Worm (Caenorhabditis elegans): ENCODE measurements around the gene F54F12.1.

DNA sequence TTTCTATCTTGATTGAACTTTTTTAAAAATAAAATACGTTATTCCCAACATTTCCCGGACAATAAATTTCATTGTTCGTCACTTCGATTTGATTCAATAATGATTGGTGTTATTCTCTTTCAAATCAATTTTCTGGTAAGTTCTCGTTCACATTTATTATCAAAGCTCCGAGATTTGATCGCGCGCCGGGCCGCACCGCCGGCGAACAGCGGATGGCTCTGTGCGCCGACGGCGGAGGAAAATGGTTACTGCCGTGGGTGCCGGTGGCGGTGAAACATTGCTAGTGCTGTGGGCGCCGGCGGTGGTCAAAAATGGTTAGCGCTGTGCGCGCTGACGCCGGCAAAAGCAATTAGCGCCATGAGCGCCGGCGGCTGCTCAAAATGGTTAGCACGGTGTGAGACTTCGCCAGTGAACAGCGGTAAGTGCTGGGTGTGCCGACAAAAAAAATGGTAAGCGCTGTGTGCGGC lies 35.9 kb upstream of the F54F12.1 start, which contains the start of gene Y39E4B.13:
- TF ChIP-seq ces-1 (GFP tag; optimal IDR thresholded peaks at IDR 0.05) = no peak
- TF ChIP-seq fkh-10 (GFP tag; optimal IDR thresholded peaks at IDR 0.05) = no peak
- TF ChIP-seq ztf-11 (tag; optimal IDR thresholded peaks at IDR 0.05) = no peak
- TF ChIP-seq aly-2 (tag; optimal IDR thresholded peaks at IDR 0.05) = no peak
- no peak for TF ChIP-seq fkh-8 (tag; optimal IDR thresholded peaks at IDR 0.05)
- TF ChIP-seq pag-3 (tag; optimal IDR thresholded peaks at IDR 0.05; ENCODE audit: borderline replicate concordance, insufficient read depth) = no peak
- no peak for TF ChIP-seq elt-2 (tag; optimal IDR thresholded peaks at IDR 0.05)
- no peak for TF ChIP-seq blmp-1 (tag; optimal IDR thresholded peaks at IDR 0.05)
- no peak for TF ChIP-seq unc-130 (tag; optimal IDR thresholded peaks at IDR 0.05)

All from whole organism, L1 larva.